Worm (Caenorhabditis elegans): ENCODE results near the gene C38C3.3.

ce11 chrV:1456614-1457013 lies 38.8 kb upstream of the C38C3.3 start:
- no peak for TF ChIP-seq pag-3 (tag; optimal IDR thresholded peaks at IDR 0.05; ENCODE audit: borderline replicate concordance)
- no peak for TF ChIP-seq ama-1 (optimal IDR thresholded peaks at IDR 0.05)
- no peak for TF ChIP-seq nfya-1 (tag; optimal IDR thresholded peaks at IDR 0.05)
- no peak for TF ChIP-seq ceh-34 (tag; optimal IDR thresholded peaks at IDR 0.05)
- no peak for TF ChIP-seq pqm-1 (tag; optimal IDR thresholded peaks at IDR 0.05)

All from whole organism, late embryonic.